Fruit fly (Drosophila melanogaster) whole organism, larva: ENCODE data around the gene CG4041.
A peak's percentile ranks its signal among the peaks of the same experiment; 100 is the strongest.

Source experiments
- noc ChIP-seq: fragments of 200-800 bp; sonication (Bioruptor generic); optimal IDR thresholded peaks from 3 replicates; lab custom pipeline; 2019; ENCODE audit warnings: missing biosample characterization, mild to moderate bottlenecking, missing genetic modification characterization, moderate library complexity

Gene CG4041

DNA sequence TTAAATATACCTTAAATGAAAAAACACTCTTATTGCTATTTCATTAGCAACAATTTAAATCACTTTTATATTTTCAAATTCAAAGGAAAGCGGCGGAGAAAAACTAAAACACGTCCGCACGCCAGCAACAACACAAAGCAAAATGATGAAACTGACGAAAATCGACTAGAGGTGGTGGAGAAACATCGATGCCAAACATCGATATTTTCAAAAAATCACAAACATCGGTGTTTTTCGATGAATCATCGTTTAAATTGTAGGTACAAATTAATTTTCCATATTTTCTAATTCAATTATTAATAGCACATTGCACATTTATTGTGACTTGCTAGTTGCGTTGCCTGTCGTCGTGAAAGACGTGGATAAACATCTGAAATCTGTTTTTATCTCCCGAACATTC is 12.8 kb upstream of the CG4041 start:
- no peak for TF ChIP-seq noc

DNA sequence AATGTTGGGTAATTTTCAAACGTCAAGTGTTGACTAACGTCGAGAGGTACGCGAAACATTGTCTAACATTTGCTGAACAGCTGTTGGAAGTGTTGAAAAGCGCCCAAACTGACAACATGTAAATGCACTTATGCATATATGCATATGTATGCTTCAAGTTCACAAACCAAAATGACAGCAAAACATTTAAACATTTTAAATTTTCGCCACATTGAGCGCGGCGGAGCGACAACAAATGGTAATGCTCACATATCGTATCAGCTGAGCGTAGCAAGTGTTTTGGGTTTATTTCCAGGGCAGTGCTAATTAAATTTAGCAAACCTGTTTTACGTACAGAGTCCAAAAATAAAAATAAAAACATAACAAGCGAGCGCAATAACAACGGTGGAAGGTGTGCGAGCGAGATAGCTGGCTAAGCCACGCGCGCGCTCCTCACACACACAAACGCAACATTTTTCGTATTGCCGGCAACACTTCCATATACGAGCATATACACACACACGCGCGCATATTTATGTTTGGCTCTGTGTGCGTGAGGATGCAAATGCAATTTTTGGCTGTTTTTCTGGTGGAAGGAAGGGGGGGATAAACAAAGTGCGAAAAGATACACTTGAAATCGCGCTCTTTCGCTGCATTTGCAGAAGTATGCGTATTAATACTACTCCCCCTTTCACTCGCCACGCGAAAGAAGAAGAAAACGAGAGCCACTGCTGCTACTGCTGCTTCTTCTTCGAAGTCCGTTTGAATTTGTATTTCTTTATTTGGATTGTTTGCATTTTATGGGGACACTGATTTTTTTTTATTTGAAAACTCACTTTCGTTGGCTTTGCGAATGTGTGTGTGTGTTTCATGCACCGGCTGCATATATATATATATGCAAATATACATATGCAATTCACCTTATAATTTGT is 12.1 kb upstream of the CG4041 start:
- peak; percentile 41 for TF ChIP-seq noc

DNA sequence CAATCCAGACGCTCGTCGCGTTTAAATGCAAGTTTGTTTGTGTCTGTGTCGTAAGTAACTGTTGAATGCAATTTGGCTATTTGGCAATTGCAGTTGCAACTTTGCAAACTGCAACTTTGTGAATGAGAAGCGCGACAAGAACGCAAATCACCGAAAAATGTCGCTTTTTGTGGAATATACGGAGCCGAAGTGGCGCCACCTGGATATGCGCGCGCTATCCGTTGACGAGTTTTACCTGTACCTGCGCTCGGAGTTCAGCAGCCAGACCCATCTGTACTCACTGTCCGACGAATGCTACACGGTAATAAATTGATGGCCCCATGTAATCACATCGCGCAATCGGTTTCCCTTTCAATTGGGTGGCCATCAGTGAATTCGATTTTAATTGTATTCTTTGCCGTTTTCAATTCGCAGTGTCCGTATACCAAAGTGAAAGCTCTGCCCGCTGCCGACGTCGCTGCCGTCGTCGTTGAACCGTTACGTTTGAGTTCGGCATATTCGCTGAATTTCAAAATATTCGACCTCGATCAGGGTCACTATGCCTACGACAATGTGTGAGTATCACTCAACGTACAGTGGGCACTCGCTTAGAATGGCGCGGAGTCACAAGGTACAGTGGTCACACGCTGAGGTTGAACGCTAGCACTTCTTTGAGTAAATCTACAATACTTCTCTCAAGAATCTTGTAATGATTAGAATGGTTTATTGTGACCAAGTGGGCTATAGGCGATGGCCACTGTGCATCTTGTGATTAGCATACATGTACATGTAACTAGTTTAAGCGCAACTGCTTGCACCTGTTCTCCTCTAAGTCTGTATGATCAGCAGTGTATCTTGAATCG is 1.0 kb upstream of the CG4041 start:
- peak; percentile 54 for TF ChIP-seq noc

DNA sequence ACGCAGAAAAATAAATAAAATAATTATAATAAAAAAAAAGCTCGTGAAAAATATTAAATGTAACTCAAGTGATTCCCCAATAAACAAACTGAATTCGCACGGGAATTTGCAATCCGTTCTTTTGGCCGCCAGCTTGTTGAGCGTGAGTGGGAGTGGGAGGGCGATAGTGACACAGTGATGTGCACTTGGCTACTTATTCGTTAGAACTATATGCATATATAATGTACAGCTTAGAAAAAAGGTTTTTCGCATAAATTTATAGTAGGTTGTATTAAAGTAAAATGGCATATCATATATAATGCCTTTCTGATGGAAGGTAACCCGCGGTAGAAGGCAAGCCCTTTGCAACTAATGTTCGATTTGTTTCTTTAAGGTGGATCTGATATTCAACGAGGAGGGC is 5.9 kb downstream of the CG4041 start:
- no peak for TF ChIP-seq noc

DNA sequence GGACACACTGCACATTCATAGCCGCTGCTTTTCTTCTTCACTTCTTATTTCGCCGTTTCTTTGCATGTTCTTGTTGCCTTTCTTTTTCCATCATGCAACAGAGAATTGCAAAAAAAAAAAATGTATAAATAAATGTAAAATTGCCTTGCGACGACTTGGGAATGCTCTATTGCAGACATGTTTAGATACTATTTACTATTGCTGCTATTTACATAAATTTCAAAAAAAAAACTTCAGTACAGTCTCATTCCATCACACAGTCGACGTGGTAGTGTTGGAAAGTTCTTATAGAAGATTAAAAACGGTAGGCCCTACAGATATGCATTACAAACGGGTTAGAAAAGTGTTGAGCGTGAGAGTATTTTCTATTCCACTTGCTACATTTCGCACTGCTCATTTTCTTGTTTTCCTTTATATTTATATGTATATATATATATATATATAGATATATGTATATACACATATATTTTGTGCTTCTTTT is 6.4 kb downstream of the CG4041 start:
- TF ChIP-seq noc = no peak

DNA sequence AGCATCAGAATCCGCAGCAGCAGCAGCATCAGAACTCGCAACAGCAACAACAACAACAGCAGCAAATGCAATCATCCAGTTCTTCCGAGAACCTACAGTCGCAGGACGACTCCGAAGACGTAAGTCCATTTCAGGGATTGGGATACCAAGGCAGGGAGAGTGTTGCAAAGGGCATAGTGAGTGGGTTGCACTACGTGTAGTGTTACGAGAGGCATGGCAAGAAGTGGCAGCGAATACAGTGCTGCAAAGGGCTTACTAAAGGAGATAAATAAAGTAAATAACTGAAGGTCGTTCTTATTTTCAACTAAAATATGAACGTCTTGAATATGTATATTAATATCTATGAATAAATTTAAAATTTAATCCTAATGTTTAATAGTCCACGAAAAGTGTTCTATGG is 7.2 kb downstream of the CG4041 start:
- no peak for TF ChIP-seq noc

DNA sequence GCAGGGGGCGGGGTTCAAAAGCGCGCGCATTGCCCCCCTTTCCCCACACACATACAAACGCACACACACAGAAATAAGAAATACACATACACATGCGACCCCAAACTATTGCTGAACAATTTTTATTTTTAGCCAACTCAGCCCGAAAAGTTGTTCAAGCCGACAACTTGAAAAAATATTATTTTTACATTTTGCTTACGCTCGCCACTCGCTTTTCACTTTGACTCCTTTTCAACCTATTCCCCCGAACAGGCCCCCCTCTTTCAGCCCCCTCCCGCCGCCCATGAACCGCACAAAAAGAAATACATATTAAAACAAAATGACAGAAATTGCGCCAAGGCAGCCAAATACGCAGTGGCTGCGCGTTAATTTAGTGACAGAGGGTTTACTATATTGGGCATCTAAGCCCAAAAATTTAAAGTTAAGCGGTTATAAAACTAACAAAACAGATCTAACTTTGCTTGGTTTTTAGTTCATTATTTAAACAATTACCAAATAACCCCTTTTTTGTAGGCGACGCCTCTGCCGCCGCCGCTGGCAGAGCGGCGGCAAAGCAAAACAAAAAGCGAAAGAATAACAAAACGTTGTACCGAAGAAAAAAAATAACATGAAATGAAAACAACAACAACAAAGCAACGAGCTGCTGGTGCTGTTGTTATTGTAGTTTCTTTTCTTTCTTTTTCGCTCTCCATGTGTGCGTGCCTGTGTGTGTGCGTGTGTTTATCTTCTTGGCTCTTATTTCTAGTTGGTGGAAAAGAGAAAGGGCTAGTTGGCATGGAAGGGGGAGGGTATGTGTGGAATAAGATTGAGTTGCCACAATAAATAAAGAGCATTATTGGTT is 8.1 kb downstream of the CG4041 start:
- peak; percentile 100 for TF ChIP-seq noc

DNA sequence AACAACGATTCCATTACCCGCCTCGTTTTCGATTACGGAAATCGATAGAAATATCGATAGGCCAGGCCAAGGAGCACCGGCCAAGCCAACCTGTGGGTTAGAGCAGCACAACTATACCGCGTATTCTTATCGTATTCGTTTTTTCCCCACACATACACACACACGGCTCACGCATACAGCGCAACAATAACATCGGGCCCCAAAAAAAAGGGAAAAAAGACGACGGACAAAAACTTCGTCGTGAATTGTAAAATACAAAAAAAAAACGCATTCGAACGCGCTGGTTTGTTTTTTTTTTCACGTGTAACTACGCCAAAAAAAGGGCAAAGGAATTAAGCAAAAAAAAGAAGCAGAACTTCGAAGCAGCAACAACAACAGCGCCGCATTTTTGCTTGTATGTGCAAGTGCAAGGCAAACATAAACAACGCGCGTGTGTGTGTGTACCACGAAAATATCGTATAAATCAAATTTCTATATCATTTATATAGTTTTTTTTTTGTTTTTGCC is 9.3 kb downstream of the CG4041 start, which contains the start of gene CG32772:
Gene CG32772, plus strand, starts transcription at position 177 of the 507 bp plus-strand sequence.
- TF ChIP-seq noc = peak; percentile 38

DNA sequence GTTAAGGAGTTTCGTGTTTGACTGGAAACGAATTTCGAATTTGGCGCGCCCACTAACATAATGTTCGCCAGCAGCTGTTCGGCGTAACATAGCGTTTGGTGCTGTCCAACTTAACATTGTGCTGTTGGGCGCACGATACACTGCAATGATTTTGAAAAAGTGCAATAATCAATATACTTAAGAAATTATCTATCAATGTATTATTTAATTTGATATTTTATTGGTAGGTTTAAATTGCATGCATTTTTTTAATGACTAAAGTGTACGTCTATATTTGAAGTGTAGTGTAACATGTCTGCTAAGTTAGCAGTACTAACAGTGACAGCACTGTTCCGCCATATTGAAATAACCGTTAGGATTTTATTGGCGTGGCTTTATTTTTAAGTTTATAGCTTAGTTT is 11.7 kb downstream of the CG4041 start, which contains the start of gene CG6927:
Gene CG6927, plus strand, starts transcription at position 328 of the 400 bp plus-strand sequence.
- no peak for TF ChIP-seq noc

DNA sequence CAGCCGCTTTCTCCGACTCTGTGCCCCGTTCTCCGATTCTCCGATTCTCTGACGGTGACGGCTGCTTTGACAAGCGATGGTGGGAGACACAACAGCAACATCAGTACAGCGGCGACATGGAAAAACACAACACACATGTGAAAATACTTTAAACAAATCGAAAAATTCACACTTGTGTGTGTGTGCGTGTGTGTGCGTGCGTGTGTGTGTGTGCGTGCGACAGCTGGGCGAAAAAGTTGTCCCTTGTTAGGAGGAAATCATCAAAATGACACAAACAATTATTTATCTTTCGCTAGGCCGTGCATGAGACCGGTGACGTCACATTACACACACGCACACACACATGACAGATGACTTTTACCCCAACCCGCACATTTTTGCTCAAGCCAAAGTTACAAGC is 21.4 kb downstream of the CG4041 start:
- no peak for TF ChIP-seq noc

DNA sequence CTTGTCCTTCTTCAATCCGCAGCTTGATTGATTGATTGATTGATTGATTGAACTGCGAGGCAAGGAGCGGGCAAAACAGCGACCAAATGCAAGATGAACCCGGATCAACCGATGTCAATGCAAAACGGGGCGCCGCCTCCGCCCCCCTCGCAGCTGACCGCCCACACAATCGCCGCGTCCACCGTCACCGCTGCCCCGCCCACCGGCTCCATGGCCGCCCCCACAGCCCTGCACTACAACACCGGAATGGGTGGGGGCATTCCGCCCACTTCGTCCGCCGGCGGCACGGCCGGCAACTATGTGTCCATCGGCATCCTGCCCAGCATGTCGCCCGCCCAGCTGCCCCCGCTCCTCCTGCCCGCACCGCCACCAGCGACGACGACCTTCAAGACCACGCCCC is 23.7 kb downstream of the CG4041 start:
- TF ChIP-seq noc = no peak

DNA sequence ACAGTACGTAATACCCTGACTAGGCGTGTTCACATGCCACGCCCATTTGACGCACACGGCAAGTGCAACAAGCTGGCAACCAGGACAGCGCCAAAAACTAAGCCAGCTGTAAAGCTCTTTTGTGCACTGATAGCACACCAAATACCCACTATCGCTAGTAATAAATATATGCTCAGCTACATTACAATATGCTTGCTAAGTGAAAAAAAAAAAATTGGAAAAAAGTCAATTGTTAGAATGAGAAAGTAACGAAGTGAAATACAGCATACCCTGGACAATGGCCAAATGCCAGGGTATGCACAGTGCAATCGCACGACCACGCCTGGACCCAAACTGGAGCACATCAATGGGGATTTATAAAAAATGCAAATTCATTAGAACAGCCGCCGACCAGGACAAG is 32.4 kb downstream of the CG4041 start:
- no peak for TF ChIP-seq noc

DNA sequence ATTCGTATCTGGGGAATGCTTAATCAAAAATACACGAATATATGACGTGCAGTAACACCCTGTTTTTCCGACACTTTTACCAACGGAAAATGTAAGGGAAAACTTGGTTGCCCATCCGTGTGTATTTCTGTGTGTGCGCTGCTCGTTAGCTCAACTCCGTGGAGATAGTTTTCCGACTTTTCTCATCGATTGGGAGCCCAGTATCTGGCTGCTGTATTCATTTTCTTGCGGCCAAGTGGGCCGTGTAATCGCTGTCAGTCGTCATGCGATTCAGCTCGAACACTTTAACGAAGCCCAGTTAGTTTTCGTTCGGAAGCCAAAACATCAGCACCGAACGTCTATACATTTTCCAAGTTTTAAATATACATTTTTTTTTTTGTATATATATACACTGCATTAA is 42.9 kb downstream of the CG4041 start, which contains the start of gene boil:
Gene boil, plus strand, starts transcription at position 301 of the 400 bp plus-strand sequence.
- no peak for TF ChIP-seq noc
